Worm (Caenorhabditis elegans): ENCODE data around the gene C06E4.1.

Gene C06E4.1

DNA sequence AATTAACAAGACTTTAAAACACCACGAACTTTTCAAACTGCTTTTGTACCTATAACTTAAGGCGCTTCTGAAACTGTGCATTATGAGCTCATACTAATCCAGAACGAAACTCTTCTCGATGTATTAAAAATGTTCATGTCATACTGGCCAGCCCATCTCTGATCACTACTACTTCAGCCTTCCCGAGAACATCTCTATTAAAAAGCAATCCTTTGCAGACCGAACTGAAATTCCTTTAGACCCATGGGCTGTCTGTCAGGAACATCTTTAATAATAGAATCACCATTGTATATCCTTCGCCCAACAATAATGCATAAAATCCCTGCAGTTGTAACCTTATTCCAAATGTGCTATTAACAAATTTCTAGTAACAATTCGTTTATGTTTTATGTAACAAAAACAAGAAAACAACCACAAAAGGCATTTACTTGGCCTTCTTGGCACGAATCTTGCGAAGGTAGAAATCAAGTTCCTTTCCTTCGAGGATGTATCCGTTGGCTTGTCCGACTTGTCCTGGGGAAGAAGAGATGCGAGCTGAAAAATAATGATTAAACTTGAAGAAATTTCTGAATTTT, 29.6 kb downstream of the C06E4.1 start (continued):
- TF ChIP-seq pha-4 (tag; optimal IDR thresholded peaks at IDR 0.05) (no peak), B0261.1 (tag; optimal IDR thresholded peaks at IDR 0.05) (no peak), nhr-27 (tag; optimal IDR thresholded peaks at IDR 0.05) (no peak), hmg-20 (GFP tag; IDR thresholded peaks at IDR 0.05) (no peak), egl-44 (GFP tag; IDR thresholded peaks at IDR 0.05) (no peak), lag-1 (GFP tag; IDR thresholded peaks at IDR 0.05) (no peak), cebp-1 (GFP tag; IDR thresholded peaks at IDR 0.05) (no peak), cebp-1 (tag; optimal IDR thresholded peaks at IDR 0.05) (no peak), B0336.3 (GFP tag; IDR thresholded peaks at IDR 0.05) (peak; percentile 79), attf-6 (GFP tag; IDR thresholded peaks at IDR 0.05) (peak; percentile 77; the same call in 1 of the 2 replicates), K12H6.12 (tag; optimal IDR thresholded peaks at IDR 0.05) (no peak), ztf-26 (tag; optimal IDR thresholded peaks at IDR 0.05) (no peak), F49E8.2 (tag; optimal IDR thresholded peaks at IDR 0.05; ENCODE audit: insufficient read depth) (no peak), F57A8.1 (GFP tag; optimal IDR thresholded peaks at IDR 0.05) (no peak), lin-26 (GFP tag; IDR thresholded peaks at IDR 0.05) (peak; percentile 5; the same call in 1 of the 2 replicates), aptf-3 (GFP tag; IDR thresholded peaks at IDR 0.05) (no peak), attf-5 (GFP tag; optimal IDR thresholded peaks at IDR 0.05) (no peak), madf-6 (GFP tag; IDR thresholded peaks at IDR 0.05) (no peak; the same call in none of the 2 replicates), T26A5.8 (tag; optimal IDR thresholded peaks at IDR 0.05) (no peak), gei-17 (GFP tag; optimal IDR thresholded peaks at IDR 0.05) (no peak), dpl-1 (GFP tag; optimal IDR thresholded peaks at IDR 0.05) (no peak), ztf-25 (GFP tag; IDR thresholded peaks at IDR 0.05) (no peak), lsl-1 (GFP tag; optimal IDR thresholded peaks at IDR 0.05) (no peak), B0019.2 (GFP tag; conservative IDR thresholded peaks at IDR 0.05) (no peak), C06A6.2 (GFP tag; conservative IDR thresholded peaks at IDR 0.05) (no peak), madf-8 (GFP tag; conservative IDR thresholded peaks at IDR 0.05) (0 out of 2 replicates have a peak, but pooled peaks have one; percentile 4), chd-7 (tag; optimal IDR thresholded peaks at IDR 0.05) (no peak), hlh-26 (GFP tag; conservative IDR thresholded peaks at IDR 0.05) (no peak), nhr-179 (tag; optimal IDR thresholded peaks at IDR 0.05) (no peak), attf-3 (GFP tag; conservative IDR thresholded peaks at IDR 0.05) (no peak), aptf-2 (GFP tag; conservative IDR thresholded peaks at IDR 0.05) (no peak), F55B11.4 (tag; optimal IDR thresholded peaks at IDR 0.05; ENCODE audit: borderline replicate concordance, insufficient read depth) (no peak), Y53F4B.3 (GFP tag; IDR thresholded peaks at IDR 0.05) (no peak), mcd-1 (GFP tag; IDR thresholded peaks at IDR 0.05) (0 out of 2 replicates have a peak, but pooled peaks have one; percentile 9), die-1 (tag; optimal IDR thresholded peaks at IDR 0.05) (no peak), rec-8 (tag; optimal IDR thresholded peaks at IDR 0.05) (no peak), snpc-4 (GFP tag; optimal IDR thresholded peaks at IDR 0.05) (no peak), snpc-4 (tag; optimal IDR thresholded peaks at IDR 0.05) (peak in 1 of 4 experiments; percentile 57), dpff-1 (tag; optimal IDR thresholded peaks at IDR 0.05) (no peak), cebp-2 (GFP tag; IDR thresholded peaks at IDR 0.05) (no peak), dox-1 (GFP tag; IDR thresholded peaks at IDR 0.05) (no peak), nhr-80 (tag; optimal IDR thresholded peaks at IDR 0.05) (no peak), F22D6.2 (tag; optimal IDR thresholded peaks at IDR 0.05) (no peak), sptf-2 (GFP tag; optimal IDR thresholded peaks at IDR 0.05) (no peak), Y95B8A.8 (GFP tag; IDR thresholded peaks at IDR 0.05) (no peak), him-1 (tag; optimal IDR thresholded peaks at IDR 0.05) (no peak), D2030.7 (GFP tag; IDR thresholded peaks at IDR 0.05) (no peak), let-526 (GFP tag; IDR thresholded peaks at IDR 0.05) (no peak), somi-1 (GFP tag; optimal IDR thresholded peaks at IDR 0.05) (no peak)
